Fruit fly (Drosophila melanogaster): ENCODE results near the gene CG9107.

DNA sequence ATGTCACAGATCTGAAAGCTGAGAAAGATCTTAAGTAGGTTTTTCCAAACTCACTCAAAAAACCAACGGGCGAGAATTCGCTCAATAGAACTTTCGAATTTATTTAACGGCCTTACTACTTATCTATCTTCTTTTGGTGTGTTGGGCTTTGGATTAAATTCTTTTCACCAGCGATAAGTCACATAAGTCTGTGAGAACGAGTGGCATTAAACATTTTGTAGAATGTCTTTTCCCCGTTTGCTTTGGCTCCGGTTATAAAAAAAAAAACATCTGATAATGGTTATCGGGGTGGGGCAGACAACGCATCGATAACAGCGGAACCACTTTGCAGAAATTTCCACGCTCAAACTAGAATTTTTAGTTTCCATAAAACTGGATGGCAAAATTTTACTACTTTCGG, 48.7 kb downstream of the CG9107 start:
- TF ChIP-seq CG12768 (GFP tag; optimal IDR thresholded peaks at IDR 0.05) = no peak
- TF ChIP-seq cnc (optimal IDR thresholded peaks at IDR 0.05) = no peak
- no peak for TF ChIP-seq toe (GFP tag; optimal IDR thresholded peaks at IDR 0.05)
- no peak for TF ChIP-seq bab1 (GFP tag; optimal IDR thresholded peaks at IDR 0.05)
